Worm (Caenorhabditis elegans): ENCODE measurements around the gene srz-102.

- TF ChIP-seq F13H6.1 (tag; optimal IDR thresholded peaks at IDR 0.05) (no peak), blmp-1 (tag; optimal IDR thresholded peaks at IDR 0.05; ENCODE audit: insufficient read depth) (no peak), ZK546.5 (tag; optimal IDR thresholded peaks at IDR 0.05) (no peak), skn-1 (tag; optimal IDR thresholded peaks at IDR 0.05) (no peak), ztf-11 (tag; optimal IDR thresholded peaks at IDR 0.05) (no peak), unc-39 (tag; optimal IDR thresholded peaks at IDR 0.05) (no peak), snpc-4 (tag; optimal IDR thresholded peaks at IDR 0.05) (no peak)
Measured at ce11 chrV:16648317-16649018, 38.9 kb upstream of the srz-102 start, which contains the start of gene W06G6.20.

All from whole organism, L2 larva.